Worm (Caenorhabditis elegans) whole organism, L3 larva: ENCODE data around the gene pdr-1.

ENCODE experiments used
- fos-1 ChIP-seq: fragments of 150-350 bp; optimal IDR thresholded peaks from 2 replicates; lab custom pipeline; 2014; ENCODE audit warnings: missing biosample characterization, missing genetic modification characterization
- nhr-28 ChIP-seq: fragments of 150-350 bp; optimal IDR thresholded peaks from 2 replicates; lab custom pipeline; 2014; ENCODE audit warnings: missing biosample characterization, missing genetic modification characterization
- snpc-4 ChIP-seq: fragments of 150-350 bp; optimal IDR thresholded peaks from 2 replicates; lab custom pipeline; 2014; ENCODE audit warnings: missing biosample characterization, missing genetic modification characterization

DNA sequence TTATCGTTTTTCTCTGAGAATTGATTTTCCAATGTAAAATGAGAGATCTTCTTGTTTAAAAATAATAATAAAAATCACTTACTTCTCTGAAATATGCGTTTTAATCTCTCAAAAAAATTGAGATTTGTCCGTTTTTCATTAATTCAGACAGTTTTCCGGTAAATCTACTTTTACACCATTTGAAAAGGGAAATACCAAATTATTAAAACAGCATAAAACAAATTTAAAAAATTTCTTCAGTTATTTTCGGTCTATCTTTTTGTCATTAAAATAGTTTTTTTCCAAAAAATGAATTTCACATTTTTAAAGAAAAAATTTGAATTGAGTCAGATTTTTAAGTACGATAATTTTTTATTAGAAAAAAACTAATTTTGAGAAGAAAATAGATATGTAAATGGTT lies 7.5 kb downstream of the pdr-1 start:
- no peak for TF ChIP-seq nhr-28
- no peak for TF ChIP-seq fos-1
- no peak for TF ChIP-seq snpc-4 (tag; lab: Kevin White, UChicago)
